Worm (Caenorhabditis elegans): ENCODE measurements around the gene gst-32.
"Not testable (repeated sequence)": the region's sequence is repeated elsewhere in the genome, so short reads cannot be mapped to it uniquely, and the experiment has no call there.

Gene gst-32

DNA sequence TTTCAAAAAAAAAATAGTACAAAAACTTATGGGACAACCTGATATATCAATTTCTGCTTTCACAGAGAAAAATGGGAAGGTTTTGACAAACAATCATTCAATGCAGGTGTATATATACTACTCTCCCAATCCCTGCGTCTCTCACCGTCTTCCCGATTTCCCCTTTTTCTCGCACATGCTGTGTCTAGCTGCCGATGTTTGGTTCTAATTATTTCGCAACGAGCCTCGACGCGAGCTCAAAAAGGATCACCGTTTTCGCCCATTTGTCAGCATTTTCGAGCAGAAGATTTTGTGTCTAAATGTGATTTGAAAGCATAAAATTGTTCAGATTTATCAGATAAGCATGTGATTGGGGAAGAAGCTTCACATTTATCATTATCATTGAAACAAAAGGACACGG, 5.2 kb downstream of the gst-32 start (continued):
- TF ChIP-seq lin-15B (tag; optimal IDR thresholded peaks at IDR 0.05) (no peak), blmp-1 (tag; optimal IDR thresholded peaks at IDR 0.05) (peak; percentile 27), ceh-88 (GFP tag; IDR thresholded peaks at IDR 0.05) (no peak), zip-4 (GFP tag; optimal IDR thresholded peaks at IDR 0.05) (peak; percentile 34), Y116A8C.19 (tag; optimal IDR thresholded peaks at IDR 0.05; ENCODE audit: borderline replicate concordance) (no peak), nhr-76 (tag; optimal IDR thresholded peaks at IDR 0.05) (no peak), nhr-84 (tag; optimal IDR thresholded peaks at IDR 0.05) (no peak), mdl-1 (tag; optimal IDR thresholded peaks at IDR 0.05) (peak in 1 of 2 experiments; percentile 35), ces-1 (GFP tag; optimal IDR thresholded peaks at IDR 0.05) (no peak), aly-2 (tag; optimal IDR thresholded peaks at IDR 0.05) (no peak), lin-14 (GFP tag; optimal IDR thresholded peaks at IDR 0.05) (peak; percentile 57), nhr-237 (tag; optimal IDR thresholded peaks at IDR 0.05) (peak; percentile 23), unc-62 (GFP tag; optimal IDR thresholded peaks at IDR 0.05) (no peak), nhr-77 (tag; optimal IDR thresholded peaks at IDR 0.05) (peak; percentile 27), isw-1 (GFP tag; IDR thresholded peaks at IDR 0.05) (no peak), elt-2 (tag; optimal IDR thresholded peaks at IDR 0.05) (no peak), ceh-90 (tag; optimal IDR thresholded peaks at IDR 0.05) (no peak), fos-1 (tag; optimal IDR thresholded peaks at IDR 0.05) (no peak), hpl-2 (GFP tag; optimal IDR thresholded peaks at IDR 0.05) (no peak), jun-1 (tag; optimal IDR thresholded peaks at IDR 0.05) (peak; percentile 23), pqm-1 (tag; optimal IDR thresholded peaks at IDR 0.05) (no peak), pax-3 (tag; optimal IDR thresholded peaks at IDR 0.05) (no peak), irx-1 (tag; optimal IDR thresholded peaks at IDR 0.05) (no peak), nhr-20 (tag; optimal IDR thresholded peaks at IDR 0.05) (no peak), mef-2 (tag; optimal IDR thresholded peaks at IDR 0.05) (no peak), nhr-85 (tag) (no peak), ets-5 (GFP tag; IDR thresholded peaks at IDR 0.05) (no peak), unc-86 (tag; optimal IDR thresholded peaks at IDR 0.05) (no peak), C16A3.4 (tag; optimal IDR thresholded peaks at IDR 0.05) (no peak), nhr-11 (tag; optimal IDR thresholded peaks at IDR 0.05) (no peak), egl-27 (tag; optimal IDR thresholded peaks at IDR 0.05) (no peak), tbx-2 (tag; optimal IDR thresholded peaks at IDR 0.05) (no peak)

DNA sequence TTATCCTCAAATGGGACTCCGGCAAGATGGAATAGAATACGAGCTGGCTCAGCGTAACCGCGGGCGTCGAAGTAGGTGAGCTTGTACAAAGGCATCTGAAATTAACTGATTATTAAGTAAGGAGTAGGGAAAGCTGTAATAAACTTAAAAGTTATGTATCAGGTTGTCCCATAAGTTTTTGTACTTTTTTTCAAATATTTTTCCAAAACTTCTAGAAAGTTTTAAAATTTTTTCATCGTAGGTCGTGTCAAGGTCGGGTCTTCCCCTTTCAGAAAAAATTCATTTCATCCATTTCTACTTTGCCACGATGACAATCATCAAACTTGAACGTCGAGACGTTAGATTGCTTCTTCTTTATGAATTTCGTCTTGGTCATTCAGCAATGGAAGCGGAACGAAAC, 6.6 kb downstream of the gst-32 start, which contains the start of gene gst-39:
Gene gst-39 (minus strand): TSS at position 101 of the 400 bp plus-strand sequence.
- TF ChIP-seq egl-13 (tag; optimal IDR thresholded peaks at IDR 0.05); mep-1 (tag; optimal IDR thresholded peaks at IDR 0.05); mab-9 (GFP tag; IDR thresholded peaks at IDR 0.05): not testable (repeated sequence)

DNA sequence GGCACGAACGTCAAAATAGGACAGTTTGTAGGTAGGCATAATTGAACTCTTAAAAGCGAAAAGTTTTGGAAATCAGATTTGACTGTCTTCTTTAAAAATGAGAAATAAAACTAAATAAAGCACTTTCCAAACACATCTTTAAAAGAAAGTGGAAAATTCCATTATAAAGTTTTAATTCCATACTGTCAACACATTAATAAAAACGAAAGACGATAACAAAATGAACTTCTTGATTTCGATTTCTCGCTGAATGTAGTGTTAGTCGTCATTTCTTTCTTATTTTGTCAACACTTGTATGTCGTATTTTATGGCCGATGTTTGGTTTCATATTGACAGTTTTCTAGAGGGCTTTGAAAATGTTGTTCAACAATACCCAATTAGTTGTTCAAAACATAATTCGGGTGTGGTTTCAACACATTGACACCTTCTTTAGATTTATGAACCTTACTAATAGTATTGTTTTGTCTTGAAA, 8.5 kb downstream of the gst-32 start, which contains the start of gene gst-29:
Gene gst-29 (minus strand): TSS at position 51 of the 472 bp plus-strand sequence.
- TF ChIP-seq nhr-85 (tag): peak; percentile 34
- no peak for TF ChIP-seq nhr-11 (tag; optimal IDR thresholded peaks at IDR 0.05)

- peak in 1 of 2 experiments; percentile 7 for TF ChIP-seq lin-35 (GFP tag; optimal IDR thresholded peaks at IDR 0.05)
- no peak for TF ChIP-seq nhr-85 (tag)
- peak in 1 of 2 experiments; percentile 40 for TF ChIP-seq mdl-1 (tag; optimal IDR thresholded peaks at IDR 0.05)
These were observed 11.1 kb downstream of the gst-32 start, which contains the start of gene gst-28 for ce11 chrII:15167340-15167739. TSS of gene gst-28 (minus strand) at chrII:15167577.

DNA sequence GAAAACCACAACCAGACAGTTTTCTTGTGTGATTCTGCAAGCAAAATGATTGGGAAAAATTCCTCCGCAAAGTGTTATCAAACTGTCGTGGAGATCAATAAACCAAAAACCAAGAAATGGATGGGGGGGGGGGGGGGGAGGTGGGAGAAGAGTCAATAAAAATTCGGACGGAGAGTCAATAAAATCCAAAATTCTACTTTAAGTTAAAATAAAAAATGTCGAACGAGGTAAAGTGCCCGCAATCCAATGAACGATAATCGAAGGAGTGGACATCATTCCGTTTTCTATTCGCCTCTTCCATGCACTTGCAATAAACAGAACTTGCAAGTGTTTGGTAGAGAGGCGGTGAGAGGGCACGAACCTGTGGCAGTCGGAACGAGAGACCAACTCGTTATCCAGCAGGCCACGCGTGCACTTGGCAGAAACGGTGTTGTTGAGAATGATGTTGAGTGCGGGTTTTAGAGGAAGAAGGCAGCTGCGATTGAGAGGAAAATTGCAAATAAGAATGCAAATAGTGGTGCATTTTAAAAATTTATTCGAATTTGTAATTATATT, 12.6 kb downstream of the gst-32 start, which contains the start of gene gst-27:
Gene gst-27 (minus strand): TSS at position 51 of the 555 bp plus-strand sequence.
- TF ChIP-seq pqm-1 (tag; optimal IDR thresholded peaks at IDR 0.05): no peak
- peak; percentile 70 for TF ChIP-seq xbp-1 (tag; optimal IDR thresholded peaks at IDR 0.05)
- TF ChIP-seq nhr-90 (tag; optimal IDR thresholded peaks at IDR 0.05; ENCODE audit: poor library complexity): peak; percentile 91
- TF ChIP-seq mab-9 (GFP tag; IDR thresholded peaks at IDR 0.05): no peak
- peak; percentile 90 for TF ChIP-seq nhr-71 (tag; optimal IDR thresholded peaks at IDR 0.05)
- TF ChIP-seq dsc-1 (tag; optimal IDR thresholded peaks at IDR 0.05): peak; percentile 90
- TF ChIP-seq nhr-19 (GFP tag; conservative IDR thresholded peaks at IDR 0.05): peak; percentile 81
- peak; percentile 79 to 88 for TF ChIP-seq lsy-2 (tag; optimal IDR thresholded peaks at IDR 0.05)
- TF ChIP-seq zip-4 (GFP tag; optimal IDR thresholded peaks at IDR 0.05): peak; percentile 37
- peak in 2 of 3 experiments; percentile 76 to 92 for TF ChIP-seq ceh-82 (tag; optimal IDR thresholded peaks at IDR 0.05)
- TF ChIP-seq vab-15 (tag; optimal IDR thresholded peaks at IDR 0.05): no peak
- peak; percentile 33 for TF ChIP-seq unc-130 (tag; optimal IDR thresholded peaks at IDR 0.05)
- no peak for TF ChIP-seq sptf-1 (tag; optimal IDR thresholded peaks at IDR 0.05)
- TF ChIP-seq nhr-77 (tag; optimal IDR thresholded peaks at IDR 0.05): peak; percentile 93
- TF ChIP-seq ceh-90 (tag; optimal IDR thresholded peaks at IDR 0.05): peak; percentile 42

All from whole organism, L1 larva.